Worm (Caenorhabditis elegans) whole organism, late embryonic: ENCODE results near the gene cest-16.

ENCODE experiments used
- ceh-18 ChIP-seq: sonication (generic microtip); optimal IDR thresholded peaks from 2 replicates; lab custom pipeline; 2016; ENCODE audit warnings: missing genetic modification characterization, missing compliant biosample characterization
- ceh-19 ChIP-seq: fragments of 200-800 bp; sonication (Bioruptor generic); optimal IDR thresholded peaks from 2 replicates; lab custom pipeline; 2018; ENCODE audit warnings: mild to moderate bottlenecking, missing genetic modification characterization, missing compliant biosample characterization
- dve-1 ChIP-seq: sonication (generic microtip); optimal IDR thresholded peaks from 2 replicates; lab custom pipeline; 2017; ENCODE audit warnings: antibody characterized with exemption, mild to moderate bottlenecking, missing genetic modification characterization, missing compliant biosample characterization
- hlh-30 ChIP-seq: sonication (generic microtip); optimal IDR thresholded peaks from 2 replicates; lab custom pipeline; 2017; ENCODE audit warnings: antibody characterized with exemption, missing genetic modification characterization, missing compliant biosample characterization; ENCODE audit not compliant: insufficient read depth
- nfya-1 ChIP-seq: sonication (generic microtip); optimal IDR thresholded peaks from 2 replicates; lab custom pipeline; 2017; ENCODE audit warnings: missing genetic modification characterization, mild to moderate bottlenecking, missing compliant biosample characterization, antibody characterized with exemption, moderate library complexity
- pat-9 ChIP-seq: fragments of 200-800 bp; sonication (Bioruptor generic); optimal IDR thresholded peaks from 2 replicates; lab custom pipeline; 2018; ENCODE audit warnings: mild to moderate bottlenecking, missing genetic modification characterization, moderate library complexity, missing compliant biosample characterization
- pha-4 ChIP-seq: fragments of 150-350 bp; optimal IDR thresholded peaks from 2 replicates; lab custom pipeline; 2018; ENCODE audit warnings: missing biosample characterization, missing genetic modification reagents, missing genetic modification characterization
- pqm-1 ChIP-seq: sonication (generic microtip); optimal IDR thresholded peaks from 2 replicates; lab custom pipeline; 2016; ENCODE audit warnings: missing genetic modification characterization, missing compliant biosample characterization
- tbx-7 ChIP-seq: sonication (generic microtip); optimal IDR thresholded peaks from 2 replicates; lab custom pipeline; 2016; ENCODE audit warnings: missing genotype, missing genetic modification characterization, missing compliant biosample characterization
- ttx-3 ChIP-seq: sonication (generic microtip); optimal IDR thresholded peaks from 2 replicates; lab custom pipeline; 2016; ENCODE audit warnings: missing genetic modification reagents, missing genetic modification characterization, missing compliant biosample characterization
- unc-86 ChIP-seq: sonication (generic microtip); optimal IDR thresholded peaks from 2 replicates; lab custom pipeline; 2016; ENCODE audit warnings: missing genetic modification characterization, missing compliant biosample characterization

DNA sequence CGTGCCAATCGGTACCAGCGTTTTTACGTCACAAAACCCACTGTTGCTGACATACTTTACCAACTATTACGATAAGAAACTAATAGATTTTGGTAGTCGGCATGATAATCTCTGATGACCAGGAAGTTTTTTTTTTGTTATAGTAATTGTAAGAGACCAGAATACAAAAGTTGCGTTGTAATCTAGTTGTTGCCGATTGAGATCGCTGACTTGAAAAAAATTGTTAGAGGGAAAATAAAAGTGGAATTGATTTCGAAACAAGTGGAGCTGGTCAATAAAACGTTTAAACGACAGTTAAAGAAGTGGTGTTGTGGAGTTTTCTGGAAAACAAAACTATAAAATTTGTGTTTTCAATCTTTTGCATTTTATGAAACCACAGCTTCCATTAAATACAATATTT lies 42.8 kb upstream of the cest-16 start:
- TF ChIP-seq hlh-30 (no peak), dve-1 (tag; lab: Kevin White, UChicago) (no peak), pat-9 (tag; lab: Kevin White, UChicago) (no peak), unc-86 (tag; lab: Kevin White, UChicago) (no peak), pqm-1 (tag; lab: Kevin White, UChicago) (no peak), nfya-1 (tag; lab: Kevin White, UChicago) (no peak), pha-4 (tag; lab: Kevin White, UChicago) (no peak), ceh-18 (tag; lab: Kevin White, UChicago) (no peak), tbx-7 (tag; lab: Kevin White, UChicago) (no peak), ttx-3 (tag; lab: Kevin White, UChicago) (no peak), ceh-19 (no peak)
